Fruit fly (Drosophila melanogaster): ENCODE measurements around the gene RpS13.
A peak's percentile ranks its signal among the peaks of the same experiment; 100 is the strongest.

RpS13 gene

DNA sequence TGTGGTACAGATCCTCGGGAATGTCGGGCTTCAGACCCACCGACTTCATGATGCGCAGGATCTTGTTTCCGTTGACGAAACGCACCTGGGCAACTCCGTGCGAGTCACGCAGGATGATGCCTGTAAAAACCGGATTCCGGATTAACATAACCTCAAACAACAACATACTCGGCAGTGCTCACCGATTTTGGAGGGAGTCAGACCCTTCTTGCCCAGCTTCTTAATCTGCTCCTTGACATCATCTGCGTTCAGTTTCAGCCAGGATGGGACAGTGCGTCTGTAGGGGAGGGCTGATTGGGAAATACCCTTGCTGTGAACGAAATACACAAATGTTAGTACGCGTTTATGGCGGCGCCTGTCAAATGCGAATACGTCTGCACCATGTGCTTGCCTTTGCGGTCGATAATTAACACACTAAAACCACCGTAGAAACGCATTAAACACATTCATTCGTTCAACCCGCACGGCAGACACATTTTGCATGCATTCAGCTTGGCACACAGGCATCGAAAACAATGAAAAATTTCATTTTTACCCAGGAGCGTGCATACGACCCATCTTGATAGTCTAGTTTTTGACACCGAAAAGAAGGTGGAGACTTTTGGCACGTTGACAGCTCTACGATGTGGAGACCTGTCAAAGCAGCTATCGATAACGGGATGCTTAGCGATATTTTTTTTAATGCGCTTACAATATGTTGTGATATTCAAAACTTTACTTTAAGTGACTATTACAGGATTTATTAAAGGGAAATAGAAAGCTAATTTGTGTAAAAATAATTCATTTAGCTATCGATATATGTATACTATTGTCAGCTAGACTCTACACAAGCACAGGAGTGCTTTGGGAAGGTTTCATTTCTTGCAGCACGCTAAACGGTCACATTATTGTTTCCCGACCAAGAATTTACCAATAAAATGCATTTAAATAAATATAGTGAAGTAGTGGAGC, at the start of gene RpS13, which contains the start of gene CSN8 (continued):
- peak; percentile 68 for TF ChIP-seq CG34376 (GFP tag; optimal IDR thresholded peaks at IDR 0.05)
- TF ChIP-seq D19B (GFP tag; optimal IDR thresholded peaks at IDR 0.05): no peak
- no peak for TF ChIP-seq oc (tag; optimal IDR thresholded peaks at IDR 0.05)
- peak; percentile 75; the same call in 2 of the 3 replicates for TF ChIP-seq mld (GFP tag; IDR thresholded peaks at IDR 0.05; ENCODE audit: partially characterized antibody)
- peak; percentile 70 for TF ChIP-seq phol (tag; optimal IDR thresholded peaks at IDR 0.05)
- peak; percentile 13; the same call in 1 of the 2 replicates for TF ChIP-seq vvl (GFP tag; IDR thresholded peaks at IDR 0.05)
- TF ChIP-seq Fer1 (GFP tag; optimal IDR thresholded peaks at IDR 0.05): peak; percentile 52
- no peak for TF ChIP-seq dmrt11E (tag; optimal IDR thresholded peaks at IDR 0.05)
- TF ChIP-seq dpn (GFP tag; optimal IDR thresholded peaks at IDR 0.05): no peak
- TF ChIP-seq crc (GFP tag; optimal IDR thresholded peaks at IDR 0.05): no peak
- TF ChIP-seq CG12104 (GFP tag; optimal IDR thresholded peaks at IDR 0.05): no peak
- peak; percentile 98 for TF ChIP-seq Scr (GFP tag; IDR thresholded peaks at IDR 0.05; ENCODE audit: partially characterized antibody)
- peak; percentile 93 for TF ChIP-seq amos (GFP tag; IDR thresholded peaks at IDR 0.05; ENCODE audit: partially characterized antibody)
- TF ChIP-seq sens-2 (GFP tag; IDR thresholded peaks at IDR 0.05): no peak
- TF ChIP-seq ara (GFP tag; IDR thresholded peaks at IDR 0.05): no peak
- TF ChIP-seq cwo (GFP tag; optimal IDR thresholded peaks at IDR 0.05): no peak
- no peak for TF ChIP-seq CG10462 (GFP tag; optimal IDR thresholded peaks at IDR 0.05)
- TF ChIP-seq sug (tag; optimal IDR thresholded peaks at IDR 0.05): peak; percentile 55
- TF ChIP-seq sd (tag; optimal IDR thresholded peaks at IDR 0.05): peak; percentile 27
- TF ChIP-seq CG6683 (GFP tag; optimal IDR thresholded peaks at IDR 0.05): no peak
- TF ChIP-seq Hr78 (GFP tag; optimal IDR thresholded peaks at IDR 0.05): no peak
- no peak for TF ChIP-seq CG4730 (GFP tag; IDR thresholded peaks at IDR 0.05)
- TF ChIP-seq YL-1 (GFP tag; optimal IDR thresholded peaks at IDR 0.05): peak; percentile 92
- TF ChIP-seq CG11093 (GFP tag; IDR thresholded peaks at IDR 0.05): no peak
- no peak for TF ChIP-seq seq (GFP tag; IDR thresholded peaks at IDR 0.05)
- TF ChIP-seq CG3838 (GFP tag; optimal IDR thresholded peaks at IDR 0.05): no peak
- no peak for TF ChIP-seq btn (GFP tag; optimal IDR thresholded peaks at IDR 0.05)
- TF ChIP-seq Doc2 (GFP tag; IDR thresholded peaks at IDR 0.05): no peak
- TF ChIP-seq ac (GFP tag; optimal IDR thresholded peaks at IDR 0.05): no peak
- TF ChIP-seq CG42726 (GFP tag; IDR thresholded peaks at IDR 0.05; ENCODE audit: partially characterized antibody): peak; percentile 80
- TF ChIP-seq kah (GFP tag; optimal IDR thresholded peaks at IDR 0.05): no peak
- no peak for TF ChIP-seq crp (GFP tag; optimal IDR thresholded peaks at IDR 0.05)
- no peak for TF ChIP-seq Oaz (GFP tag; IDR thresholded peaks at IDR 0.05)
- TF ChIP-seq CG11560 (tag; IDR thresholded peaks at IDR 0.05): no peak
- peak; percentile 62; the same call in 1 of the 3 replicates for TF ChIP-seq CG34422 (GFP tag; IDR thresholded peaks at IDR 0.05)
- no peak for TF ChIP-seq Mrtf (GFP tag; IDR thresholded peaks at IDR 0.05)
- TF ChIP-seq Kr (GFP tag; optimal IDR thresholded peaks at IDR 0.05): no peak
- no peak for TF ChIP-seq ttk (GFP tag; IDR thresholded peaks at IDR 0.05)
- TF ChIP-seq pnt (GFP tag; optimal IDR thresholded peaks at IDR 0.05): no peak
- no peak for TF ChIP-seq Chrac-16 (GFP tag; optimal IDR thresholded peaks at IDR 0.05)
- TF ChIP-seq Ssrp (tag; optimal IDR thresholded peaks at IDR 0.05): no peak
- TF ChIP-seq pros (GFP tag; optimal IDR thresholded peaks at IDR 0.05): no peak
- TF ChIP-seq CG7271 (tag; optimal IDR thresholded peaks at IDR 0.05): peak; percentile 17
- TF ChIP-seq crol (GFP tag; IDR thresholded peaks at IDR 0.05): no peak
- no peak for TF ChIP-seq pan (optimal IDR thresholded peaks at IDR 0.05)
- TF ChIP-seq pan (GFP tag; optimal IDR thresholded peaks at IDR 0.05 in 1 of 2, IDR thresholded peaks at IDR 0.05 in 1 of 2): no peak
- no peak for TF ChIP-seq pum (GFP tag; optimal IDR thresholded peaks at IDR 0.05)
- TF ChIP-seq Ptx1 (GFP tag; IDR thresholded peaks at IDR 0.05): no peak
- no peak; the same call in 1 of the 2 replicates for TF ChIP-seq MBD-R2 (GFP tag; IDR thresholded peaks at IDR 0.05)

Data from whole organism, embryonic.